Worm (Caenorhabditis elegans) whole organism, late embryonic: Measurements from ENCODE around the gene slfl-5.
A peak's percentile ranks its signal among the peaks of the same experiment; 100 is the strongest.

Experiments
- K02D7.2 ChIP-seq: sonication (generic microtip); optimal IDR thresholded peaks from 2 replicates; lab custom pipeline; 2017; ENCODE audit warnings: mild to moderate bottlenecking, missing genetic modification characterization, missing compliant biosample characterization
- T23F11.4 ChIP-seq: fragments of 200-800 bp; sonication (Bioruptor generic); optimal IDR thresholded peaks from 2 replicates; lab custom pipeline; 2018; ENCODE audit warnings: mild to moderate bottlenecking, missing genetic modification characterization, missing compliant biosample characterization
- ama-1 ChIP-seq: fragments of 150-350 bp; optimal IDR thresholded peaks from 2 replicates; lab custom pipeline; 2014
- ceh-14 ChIP-seq: sonication (generic microtip); optimal IDR thresholded peaks from 2 replicates; lab custom pipeline; 2016; ENCODE audit warnings: missing genotype, missing genetic modification characterization, missing compliant biosample characterization
- ceh-18 ChIP-seq: sonication (generic microtip); optimal IDR thresholded peaks from 2 replicates; lab custom pipeline; 2016; ENCODE audit warnings: missing genetic modification characterization, missing compliant biosample characterization
- ceh-19 ChIP-seq: fragments of 200-800 bp; sonication (Bioruptor generic); optimal IDR thresholded peaks from 2 replicates; lab custom pipeline; 2018; ENCODE audit warnings: mild to moderate bottlenecking, missing genetic modification characterization, missing compliant biosample characterization
- ceh-2 ChIP-seq: sonication (generic microtip); optimal IDR thresholded peaks from 2 replicates; lab custom pipeline; 2016; ENCODE audit warnings: missing genotype, missing genetic modification characterization, missing compliant biosample characterization
- ceh-31 ChIP-seq: sonication (generic microtip); optimal IDR thresholded peaks from 2 replicates; lab custom pipeline; 2016; ENCODE audit warnings: missing genetic modification characterization, missing compliant biosample characterization
- ceh-48 ChIP-seq: sonication (generic microtip); optimal IDR thresholded peaks from 2 replicates; lab custom pipeline; 2016; ENCODE audit warnings: missing genetic modification characterization, inconsistent platforms, missing compliant biosample characterization
- ceh-6 ChIP-seq: fragments of 200-800 bp; sonication (Bioruptor generic); optimal IDR thresholded peaks from 2 replicates; lab custom pipeline; 2018; ENCODE audit warnings: mild to moderate bottlenecking, missing genetic modification characterization, missing compliant biosample characterization
- ceh-9 ChIP-seq: sonication (generic microtip); optimal IDR thresholded peaks from 2 replicates; lab custom pipeline; 2016; ENCODE audit warnings: mild to moderate bottlenecking, missing genetic modification characterization, inconsistent platforms, missing compliant biosample characterization
- dmd-4 ChIP-seq: sonication (generic microtip); optimal IDR thresholded peaks from 2 replicates; lab custom pipeline; 2016; ENCODE audit warnings: borderline replicate concordance, missing genetic modification characterization, missing compliant biosample characterization
- elt-2 ChIP-seq: sonication (generic microtip); optimal IDR thresholded peaks from 2 replicates; lab custom pipeline; 2016; ENCODE audit warnings: missing genetic modification reagents, missing genetic modification characterization, missing compliant biosample characterization
- fkh-10 ChIP-seq: fragments of 150-350 bp; optimal IDR thresholded peaks from 2 replicates; lab custom pipeline; 2014; ENCODE audit warnings: missing biosample characterization, missing genetic modification reagents, missing genetic modification characterization
- fkh-6 ChIP-seq: sonication (generic microtip); optimal IDR thresholded peaks from 2 replicates; lab custom pipeline; 2016; ENCODE audit warnings: missing genetic modification characterization, missing compliant biosample characterization
- gmeb-2 ChIP-seq: sonication (generic microtip); optimal IDR thresholded peaks from 2 replicates; lab custom pipeline; 2016; ENCODE audit warnings: missing genetic modification characterization, inconsistent platforms, missing compliant biosample characterization
- hlh-13 ChIP-seq: fragments of 200-800 bp; sonication (Bioruptor generic); optimal IDR thresholded peaks from 2 replicates; lab custom pipeline; 2018; ENCODE audit warnings: mild to moderate bottlenecking, missing genetic modification characterization, missing compliant biosample characterization
- hlh-30 ChIP-seq: sonication (generic microtip); optimal IDR thresholded peaks from 2 replicates; lab custom pipeline; 2017; ENCODE audit warnings: antibody characterized with exemption, missing genetic modification characterization, missing compliant biosample characterization; ENCODE audit not compliant: insufficient read depth
- lim-6 ChIP-seq: sonication (generic microtip); optimal IDR thresholded peaks from 2 replicates; lab custom pipeline; 2016; ENCODE audit warnings: missing genetic modification characterization, missing compliant biosample characterization
- lin-11 ChIP-seq: fragments of 200-800 bp; sonication (Bioruptor generic); optimal IDR thresholded peaks from 2 replicates; lab custom pipeline; 2018; ENCODE audit warnings: mild to moderate bottlenecking, missing genetic modification characterization, missing compliant biosample characterization
- npax-4 ChIP-seq: sonication (generic microtip); optimal IDR thresholded peaks from 2 replicates; lab custom pipeline; 2016; ENCODE audit warnings: missing genetic modification characterization, missing compliant biosample characterization
- pat-9 ChIP-seq: fragments of 200-800 bp; sonication (Bioruptor generic); optimal IDR thresholded peaks from 2 replicates; lab custom pipeline; 2018; ENCODE audit warnings: mild to moderate bottlenecking, missing genetic modification characterization, moderate library complexity, missing compliant biosample characterization
- pax-1 ChIP-seq: fragments of 150-350 bp; optimal IDR thresholded peaks from 2 replicates; lab custom pipeline; 2014; ENCODE audit warnings: missing biosample characterization, missing genetic modification characterization
- pha-2 ChIP-seq: sonication (generic microtip); optimal IDR thresholded peaks from 2 replicates; lab custom pipeline; 2017; ENCODE audit warnings: mild to moderate bottlenecking, missing genetic modification characterization, missing compliant biosample characterization
- pha-4 ChIP-seq: fragments of 150-350 bp; optimal IDR thresholded peaks from 2 replicates; lab custom pipeline; 2018; ENCODE audit warnings: missing biosample characterization, missing genetic modification reagents, missing genetic modification characterization
- pros-1 ChIP-seq: fragments of 150-350 bp; optimal IDR thresholded peaks from 2 replicates; lab custom pipeline; 2014; ENCODE audit warnings: missing biosample characterization, missing genetic modification reagents, missing genetic modification characterization
- sox-2 ChIP-seq: fragments of 200-800 bp; sonication (Bioruptor generic); IDR thresholded peaks from 2 replicates; pipeline ENCODE4 v1.3.6; 2022; ENCODE audit warnings: missing genetic modification reagents, missing genetic modification characterization, missing compliant biosample characterization
- tbx-2 ChIP-seq: sonication (generic microtip); optimal IDR thresholded peaks from 2 replicates; lab custom pipeline; 2016; ENCODE audit warnings: missing genetic modification characterization, missing compliant biosample characterization
- unc-3 ChIP-seq, 2 experiments: fragments of 200-800 bp in 1 of 2; sonication (Bioruptor generic) in 1 of 2; sonication (generic microtip) in 1 of 2; conservative IDR thresholded peaks in 1 of 2; optimal IDR thresholded peaks in 1 of 2; 2 replicates each; pipeline versions ENCODE4 v1.3.6 to Lab custom; 2016 to 2022; ENCODE audit warnings: missing compliant biosample characterization in 2 of 2, missing genetic modification characterization in 2 of 2, missing genetic modification reagents in 1 of 2
- unc-42 ChIP-seq: sonication (generic microtip); optimal IDR thresholded peaks from 2 replicates; lab custom pipeline; 2016; ENCODE audit warnings: missing genotype, missing genetic modification characterization, missing compliant biosample characterization
- unc-55 ChIP-seq: sonication (generic microtip); optimal IDR thresholded peaks from 2 replicates; lab custom pipeline; 2017; ENCODE audit warnings: missing biosample characterization, missing genetic modification reagents, missing genetic modification characterization
- unc-86 ChIP-seq: sonication (generic microtip); optimal IDR thresholded peaks from 2 replicates; lab custom pipeline; 2016; ENCODE audit warnings: missing genetic modification characterization, missing compliant biosample characterization

The slfl-5 gene

ce11 chrV:12213027-12213426 is 31.8 kb downstream of the slfl-5 start, which contains the start of gene vab-8:
vab-8 (plus strand) TSS chrV:12213327.
- TF ChIP-seq tbx-2 (tag; lab: Kevin White, UChicago) (no peak), elt-2 (tag; lab: Kevin White, UChicago) (peak; percentile 26)
- TF ChIP-seq, all 69 proteins: peak for 1

DNA sequence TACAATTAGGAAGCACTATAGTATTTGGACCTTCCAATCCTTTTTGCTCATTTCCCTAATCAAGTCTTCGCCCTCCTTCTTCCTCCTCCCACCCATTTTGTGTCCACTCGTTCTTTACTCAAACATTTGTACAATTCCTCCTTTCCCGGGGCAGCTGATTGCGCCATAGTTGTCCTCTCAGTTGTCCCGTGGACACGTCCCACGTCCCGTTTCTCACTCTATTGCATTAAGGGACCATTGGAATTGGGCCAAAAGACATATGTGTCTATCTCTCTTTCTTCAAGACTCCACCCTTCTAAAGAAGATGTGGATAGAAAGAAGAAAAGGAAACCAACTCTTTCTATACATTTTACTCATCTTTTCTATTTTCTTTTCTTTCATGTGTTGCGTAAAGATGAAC is 33.8 kb downstream of the slfl-5 start:
- TF ChIP-seq unc-86 (tag; lab: Kevin White, UChicago), result no peak
- TF ChIP-seq pha-2, result no peak
- TF ChIP-seq ceh-19 (GFP tag; lab: Kevin White, UChicago), result no peak
- TF ChIP-seq lim-6 (tag; lab: Kevin White, UChicago), result no peak
- TF ChIP-seq T23F11.4, result no peak
- no peak for TF ChIP-seq gmeb-2 (tag; lab: Kevin White, UChicago)
- no peak for TF ChIP-seq fkh-10 (GFP tag; lab: Kevin White, UChicago)
- TF ChIP-seq ceh-9 (tag; lab: Kevin White, UChicago), result no peak
- peak; percentile 65 for TF ChIP-seq ceh-31 (tag; lab: Kevin White, UChicago)
- TF ChIP-seq elt-2 (tag; lab: Kevin White, UChicago), result no peak
- TF ChIP-seq dmd-4 (tag; lab: Kevin White, UChicago), result no peak
- TF ChIP-seq ceh-6 (GFP tag; lab: Kevin White, UChicago), result no peak
- peak; percentile 95 for TF ChIP-seq unc-42 (tag; lab: Kevin White, UChicago)
- no peak for TF ChIP-seq ceh-48
- TF ChIP-seq K02D7.2 (tag; lab: Kevin White, UChicago), result no peak

DNA sequence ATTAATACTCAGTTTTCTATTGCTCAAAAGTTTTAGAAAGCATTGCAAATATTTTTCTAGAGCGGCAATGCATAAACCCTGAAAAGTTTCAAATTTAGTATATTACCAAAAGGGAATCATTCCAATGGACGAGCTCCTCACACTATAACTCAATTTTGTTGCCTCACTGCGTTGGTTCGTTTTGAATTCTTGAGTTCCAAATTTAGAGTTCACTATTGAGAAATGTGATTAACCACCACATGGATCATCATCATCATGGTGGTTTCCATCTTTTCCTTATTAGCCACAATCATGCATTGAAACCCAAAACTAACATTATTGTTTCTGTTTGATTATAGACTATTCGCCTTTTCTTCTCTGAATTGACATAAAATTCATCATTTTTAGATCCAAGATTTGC is 34.9 kb downstream of the slfl-5 start:
- TF ChIP-seq unc-42 (tag; lab: Kevin White, UChicago) (peak; percentile 87), ama-1 (lab: Kevin White, UChicago) (no peak)

DNA sequence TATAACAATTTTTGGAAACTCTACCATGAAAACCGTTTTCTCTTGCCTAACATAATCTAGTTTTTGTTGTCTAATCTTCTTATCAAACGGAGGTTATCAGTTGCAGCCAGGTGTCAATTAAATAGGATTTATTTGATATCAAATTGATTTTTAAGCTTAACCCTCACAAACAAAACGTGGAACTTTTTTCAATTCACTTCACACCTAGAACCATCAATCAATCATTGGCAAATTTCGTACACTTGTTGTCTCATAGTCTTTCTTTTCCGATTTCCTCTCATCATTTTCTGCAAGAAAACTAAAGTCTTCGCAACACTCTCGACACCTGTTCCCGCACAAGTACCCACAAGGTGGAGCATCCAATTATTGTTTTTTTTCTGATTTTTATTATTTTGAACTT is 36.2 kb downstream of the slfl-5 start:
- TF ChIP-seq ceh-18 (peak; percentile 19), elt-2 (tag; lab: Kevin White, UChicago) (peak; percentile 13), gmeb-2 (tag; lab: Kevin White, UChicago) (no peak)

DNA sequence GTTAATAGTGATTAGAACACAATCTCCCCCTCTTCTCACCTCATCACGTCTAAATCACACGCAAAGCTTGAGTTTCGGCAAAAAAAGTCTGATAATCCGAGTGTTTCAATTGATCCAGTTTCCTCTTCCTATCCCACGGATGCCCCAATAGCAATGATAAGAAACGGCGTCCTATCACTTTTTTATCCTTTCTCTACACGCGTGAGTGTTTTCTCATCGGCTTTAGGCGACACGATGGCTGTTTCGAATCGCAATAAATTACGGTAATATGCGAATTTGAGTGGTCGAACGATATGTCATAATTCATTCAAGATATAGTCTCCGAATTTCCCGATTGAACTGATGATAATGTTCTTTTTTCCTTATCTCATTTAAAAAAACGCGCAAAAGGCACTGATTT is 45.4 kb downstream of the slfl-5 start:
- TF ChIP-seq pha-4, result no peak
- no peak for TF ChIP-seq unc-3 (GFP tag; conservative IDR thresholded peaks at IDR 0.05; lab: Robert Waterston, UW)
- TF ChIP-seq unc-3 (tag; optimal IDR thresholded peaks at IDR 0.05; lab: Kevin White, UChicago), result no peak
- no peak for TF ChIP-seq hlh-13 (GFP tag; lab: Kevin White, UChicago)
- no peak for TF ChIP-seq hlh-30 (tag; lab: Kevin White, UChicago)
- TF ChIP-seq npax-4 (tag; lab: Kevin White, UChicago), result no peak
- no peak for TF ChIP-seq sox-2 (GFP tag; lab: Robert Waterston, UW)
- TF ChIP-seq fkh-10 (GFP tag; lab: Kevin White, UChicago), result no peak
- TF ChIP-seq ceh-31 (tag; lab: Kevin White, UChicago), result no peak
- no peak for TF ChIP-seq lin-11 (tag; lab: Kevin White, UChicago)
- TF ChIP-seq pros-1, result no peak
- TF ChIP-seq unc-42 (tag; lab: Kevin White, UChicago), result no peak
- TF ChIP-seq unc-55 (GFP tag; lab: Kevin White, UChicago), result no peak
- TF ChIP-seq ama-1 (lab: Kevin White, UChicago), result no peak
- TF ChIP-seq ceh-2 (tag; lab: Kevin White, UChicago), result no peak
- TF ChIP-seq fkh-6 (tag; lab: Kevin White, UChicago), result no peak
- no peak for TF ChIP-seq ceh-18
- no peak for TF ChIP-seq ceh-14 (tag; lab: Kevin White, UChicago)
- no peak for TF ChIP-seq pax-1
- TF ChIP-seq pat-9 (tag; lab: Kevin White, UChicago), result no peak
